Comparison of ENCODE assay signal across 1 fruit fly cellular context in the genomic region with DNA sequence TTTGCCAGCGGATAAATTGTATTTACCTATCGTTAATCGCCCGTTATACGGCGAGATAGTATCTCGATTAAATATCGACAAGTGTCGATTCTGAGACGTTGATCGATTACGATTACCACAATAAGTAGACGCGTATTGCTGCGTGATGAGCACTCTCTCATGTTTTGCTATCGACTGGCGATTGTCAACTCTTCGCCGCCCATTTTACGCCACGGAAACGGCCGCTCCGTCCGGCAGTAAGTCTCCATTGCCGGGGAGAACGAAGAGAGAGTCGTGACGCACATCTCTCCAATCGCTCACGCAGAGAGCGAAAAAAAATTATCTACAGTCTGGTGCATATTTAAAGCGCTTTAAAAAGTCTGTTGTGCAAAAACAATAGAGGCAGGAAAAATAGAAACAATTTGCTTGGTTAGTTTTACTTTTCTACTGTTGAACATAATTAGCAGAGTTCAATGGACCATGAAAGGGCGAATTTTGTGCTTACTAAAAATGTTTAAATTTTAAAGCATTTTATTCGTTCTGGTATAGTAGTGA.
A peak's percentile ranks its signal among the peaks of the same experiment; 100 is the strongest.
TF ChIP-seq lines count a peak whose summit lies in the region.

A gene (minus strand): TSS at position 191 of the 534 bp plus-strand sequence.

TF ChIP-seq in whole organism, embryonic, 481 proteins besides CTCF, POLR2A, EP300 and RAD21 (continued from another document and continues in another):
- TF ChIP-seq CG9437 (GFP tag; optimal IDR thresholded peaks at IDR 0.05; lab: Kevin White, UChicago) (no peak), dpn (GFP tag; optimal IDR thresholded peaks at IDR 0.05; lab: Kevin White, UChicago) (peak; percentile 1 to 49), schlank (tag; optimal IDR thresholded peaks at IDR 0.05; lab: Kevin White, UChicago) (peak; percentile 23), CG2678 (tag; optimal IDR thresholded peaks at IDR 0.05; lab: Kevin White, UChicago) (no peak), CG3407 (GFP tag; optimal IDR thresholded peaks at IDR 0.05; lab: Kevin White, UChicago) (no peak), gem (tag; optimal IDR thresholded peaks at IDR 0.05; lab: Kevin White, UChicago) (peak; percentile 72), ken (GFP tag; IDR thresholded peaks at IDR 0.05; lab: Robert Waterston, UW) (no peak), B-H2 (GFP tag; optimal IDR thresholded peaks at IDR 0.05; lab: Kevin White, UChicago) (peak; percentile 23), MTF-1 (GFP tag; optimal IDR thresholded peaks at IDR 0.05; lab: Kevin White, UChicago; ENCODE audit: borderline replicate concordance) (no peak), C15 (GFP tag; IDR thresholded peaks at IDR 0.05; lab: Robert Waterston, UW) (no peak), Max (GFP tag; optimal IDR thresholded peaks at IDR 0.05; lab: Kevin White, UChicago) (no peak), pita (GFP tag; optimal IDR thresholded peaks at IDR 0.05; lab: Kevin White, UChicago) (no peak), Awh (GFP tag; IDR thresholded peaks at IDR 0.05; lab: Robert Waterston, UW) (no peak), oc (tag; optimal IDR thresholded peaks at IDR 0.05; lab: Kevin White, UChicago) (no peak), Gug (GFP tag; IDR thresholded peaks at IDR 0.05; lab: Robert Waterston, UW) (no peak), vvl (GFP tag; IDR thresholded peaks at IDR 0.05; lab: Robert Waterston, UW) (no peak), exex (tag; optimal IDR thresholded peaks at IDR 0.05; lab: Kevin White, UChicago) (peak; percentile 40), hbn (GFP tag; IDR thresholded peaks at IDR 0.05; lab: Robert Waterston, UW; ENCODE audit: partially characterized antibody) (no peak), Oli (tag; optimal IDR thresholded peaks at IDR 0.05; lab: Kevin White, UChicago) (no peak), hb (GFP tag; IDR thresholded peaks at IDR 0.05; lab: Robert Waterston, UW; ENCODE audit: partially characterized antibody) (peak; percentile 89; the same call in 2 of the 3 replicates), z (GFP tag; IDR thresholded peaks at IDR 0.05; lab: Robert Waterston, UW) (no peak), Ets97D (GFP tag; optimal IDR thresholded peaks at IDR 0.05; lab: Kevin White, UChicago) (peak; percentile 49), pfk (GFP tag; optimal IDR thresholded peaks at IDR 0.05; lab: Kevin White, UChicago) (peak; percentile 19), CG2129 (GFP tag; IDR thresholded peaks at IDR 0.05; lab: Robert Waterston, UW; ENCODE audit: partially characterized antibody) (peak; percentile 33), CG7928 (GFP tag; optimal IDR thresholded peaks at IDR 0.05; lab: Kevin White, UChicago) (no peak), fd102C (GFP tag; optimal IDR thresholded peaks at IDR 0.05; lab: Kevin White, UChicago) (no peak), disco-r (GFP tag; optimal IDR thresholded peaks at IDR 0.05; lab: Kevin White, UChicago) (peak; percentile 43), usp (GFP tag; optimal IDR thresholded peaks at IDR 0.05; lab: Kevin White, UChicago) (no peak), nerfin-1 (tag; optimal IDR thresholded peaks at IDR 0.05; lab: Kevin White, UChicago) (no peak), CG15479 (GFP tag; optimal IDR thresholded peaks at IDR 0.05; lab: Kevin White, UChicago) (peak; percentile 60), cas (GFP tag; IDR thresholded peaks at IDR 0.05; lab: Robert Waterston, UW) (peak; percentile 36; the same call in 1 of the 2 replicates), CG16815 (GFP tag; optimal IDR thresholded peaks at IDR 0.05; lab: Kevin White, UChicago) (no peak), Side (GFP tag; optimal IDR thresholded peaks at IDR 0.05; lab: Kevin White, UChicago) (no peak), cato (GFP tag; optimal IDR thresholded peaks at IDR 0.05; lab: Kevin White, UChicago; ENCODE audit: borderline replicate concordance) (no peak), Stat92E (GFP tag; optimal IDR thresholded peaks at IDR 0.05; lab: Kevin White, UChicago) (no peak), Hey (tag; optimal IDR thresholded peaks at IDR 0.05; lab: Kevin White, UChicago) (no peak), CG11695 (GFP tag; IDR thresholded peaks at IDR 0.05; lab: Robert Waterston, UW) (peak; percentile 59; the same call in 2 of the 3 replicates), Bteb2 (GFP tag; optimal IDR thresholded peaks at IDR 0.05; lab: Kevin White, UChicago) (peak; percentile 69), btn (GFP tag; optimal IDR thresholded peaks at IDR 0.05; lab: Kevin White, UChicago) (no peak), CG11247 (GFP tag; IDR thresholded peaks at IDR 0.05; lab: Robert Waterston, UW) (no peak), odd (GFP tag; optimal IDR thresholded peaks at IDR 0.05; lab: Kevin White, UChicago) (no peak), Rx (GFP tag; IDR thresholded peaks at IDR 0.05; lab: Robert Waterston, UW) (no peak), gsb-n (tag; optimal IDR thresholded peaks at IDR 0.05; lab: Kevin White, UChicago) (peak; percentile 12), stc (GFP tag; IDR thresholded peaks at IDR 0.05; lab: Robert Waterston, UW) (no peak), Hsf (GFP tag; optimal IDR thresholded peaks at IDR 0.05; lab: Kevin White, UChicago) (no peak), bsh (GFP tag; optimal IDR thresholded peaks at IDR 0.05; lab: Kevin White, UChicago) (no peak), Abd-B (GFP tag; optimal IDR thresholded peaks at IDR 0.05; lab: Kevin White, UChicago) (no peak), ind (GFP tag; optimal IDR thresholded peaks at IDR 0.05; lab: Kevin White, UChicago) (peak; percentile 35), CG1233 (GFP tag; optimal IDR thresholded peaks at IDR 0.05; lab: Kevin White, UChicago) (no peak), CG6854 (GFP tag; optimal IDR thresholded peaks at IDR 0.05; lab: Kevin White, UChicago) (no peak), CG6175 (GFP tag; IDR thresholded peaks at IDR 0.05; lab: Robert Waterston, UW) (no peak), grau (tag; optimal IDR thresholded peaks at IDR 0.05; lab: Kevin White, UChicago) (peak; percentile 60), unc-4 (GFP tag; IDR thresholded peaks at IDR 0.05; lab: Robert Waterston, UW; ENCODE audit: partially characterized antibody) (no peak), dmrt99B (tag; optimal IDR thresholded peaks at IDR 0.05; lab: Kevin White, UChicago) (no peak), CkIIα-i1 (GFP tag; IDR thresholded peaks at IDR 0.05; lab: Robert Waterston, UW) (no peak), CG8478 (optimal IDR thresholded peaks at IDR 0.05; lab: Kevin White, UChicago) (no peak), CG1603 (tag; optimal IDR thresholded peaks at IDR 0.05; lab: Kevin White, UChicago) (no peak), gfzf (GFP tag; optimal IDR thresholded peaks at IDR 0.05; lab: Kevin White, UChicago) (no peak), CG8924 (tag; optimal IDR thresholded peaks at IDR 0.05; lab: Kevin White, UChicago) (peak; percentile 64), CG12155 (GFP tag; optimal IDR thresholded peaks at IDR 0.05; lab: Kevin White, UChicago) (peak; percentile 35), ranshi (GFP tag; IDR thresholded peaks at IDR 0.05; lab: Robert Waterston, UW) (no peak; the same call in 1 of the 2 replicates), CG9817 (tag; optimal IDR thresholded peaks at IDR 0.05; lab: Kevin White, UChicago) (no peak), tx (GFP tag; optimal IDR thresholded peaks at IDR 0.05; lab: Kevin White, UChicago) (no peak), mirr (GFP tag; optimal IDR thresholded peaks at IDR 0.05; lab: Kevin White, UChicago) (no peak), D (optimal IDR thresholded peaks at IDR 0.05; lab: Kevin White, UChicago) (no peak), D (GFP tag; optimal IDR thresholded peaks at IDR 0.05; lab: Kevin White, UChicago) (no peak), CG7987 (GFP tag; optimal IDR thresholded peaks at IDR 0.05; lab: Kevin White, UChicago) (no peak), CG18599 (GFP tag; optimal IDR thresholded peaks at IDR 0.05; lab: Kevin White, UChicago) (peak; percentile 0), Xrp1 (GFP tag; IDR thresholded peaks at IDR 0.05; lab: Robert Waterston, UW) (peak; percentile 44; the same call in 1 of the 2 replicates), Usf (GFP tag; optimal IDR thresholded peaks at IDR 0.05; lab: Kevin White, UChicago) (no peak), gcm (GFP tag; optimal IDR thresholded peaks at IDR 0.05; lab: Kevin White, UChicago) (no peak), CG10462 (GFP tag; optimal IDR thresholded peaks at IDR 0.05; lab: Kevin White, UChicago) (no peak), Opbp (GFP tag; IDR thresholded peaks at IDR 0.05; lab: Robert Waterston, UW; ENCODE audit: partially characterized antibody) (no peak; the same call in 1 of the 3 replicates), Pdp1 (GFP tag; optimal IDR thresholded peaks at IDR 0.05; lab: Kevin White, UChicago) (peak in 1 of 2 experiments; percentile 41), MBD-R2 (GFP tag; IDR thresholded peaks at IDR 0.05; lab: Robert Waterston, UW) (no peak), dan (GFP tag; IDR thresholded peaks at IDR 0.05; lab: Robert Waterston, UW) (no peak), fd64A (GFP tag; optimal IDR thresholded peaks at IDR 0.05; lab: Kevin White, UChicago) (no peak), twi (tag; optimal IDR thresholded peaks at IDR 0.05; lab: Kevin White, UChicago) (no peak), CG17802 (tag; optimal IDR thresholded peaks at IDR 0.05; lab: Kevin White, UChicago) (no peak), Dip3 (GFP tag; optimal IDR thresholded peaks at IDR 0.05; lab: Kevin White, UChicago) (no peak), CG2120 (GFP tag; optimal IDR thresholded peaks at IDR 0.05; lab: Kevin White, UChicago) (peak; percentile 74), emc (GFP tag; optimal IDR thresholded peaks at IDR 0.05; lab: Kevin White, UChicago) (no peak), caup (GFP tag; optimal IDR thresholded peaks at IDR 0.05; lab: Kevin White, UChicago; ENCODE audit: severe bottlenecking) (peak; percentile 46), chm (GFP tag; IDR thresholded peaks at IDR 0.05; lab: Robert Waterston, UW) (no peak), dmrt11E (tag; optimal IDR thresholded peaks at IDR 0.05; lab: Kevin White, UChicago) (no peak), Adf1 (GFP tag; IDR thresholded peaks at IDR 0.05; lab: Robert Waterston, UW) (peak; percentile 30; the same call in 1 of the 2 replicates), zfh2 (GFP tag; optimal IDR thresholded peaks at IDR 0.05; lab: Kevin White, UChicago) (peak; percentile 49), CG9215 (GFP tag; IDR thresholded peaks at IDR 0.05; lab: Robert Waterston, UW) (no peak), sens-2 (GFP tag; IDR thresholded peaks at IDR 0.05; lab: Robert Waterston, UW) (no peak), trem (tag; optimal IDR thresholded peaks at IDR 0.05; lab: Kevin White, UChicago) (no peak), CG14710 (tag; optimal IDR thresholded peaks at IDR 0.05; lab: Kevin White, UChicago) (no peak), kay (GFP tag; optimal IDR thresholded peaks at IDR 0.05; lab: Kevin White, UChicago) (peak; percentile 49), CG2712 (tag; optimal IDR thresholded peaks at IDR 0.05; lab: Kevin White, UChicago) (no peak), CG17612 (GFP tag; IDR thresholded peaks at IDR 0.05; lab: Robert Waterston, UW) (no peak), Sox102F (GFP tag; optimal IDR thresholded peaks at IDR 0.05; lab: Kevin White, UChicago) (no peak), CG4282 (GFP tag; optimal IDR thresholded peaks at IDR 0.05; lab: Kevin White, UChicago) (no peak), CG4328 (GFP tag; optimal IDR thresholded peaks at IDR 0.05; lab: Kevin White, UChicago) (no peak), Bgb (GFP tag; IDR thresholded peaks at IDR 0.05; lab: Robert Waterston, UW; ENCODE audit: partially characterized antibody) (peak; percentile 94), CG14441 (GFP tag; IDR thresholded peaks at IDR 0.05; lab: Robert Waterston, UW) (no peak), ewg (GFP tag; optimal IDR thresholded peaks at IDR 0.05; lab: Kevin White, UChicago) (no peak), Gsc (GFP tag; IDR thresholded peaks at IDR 0.05; lab: Robert Waterston, UW) (no peak), crol (GFP tag; IDR thresholded peaks at IDR 0.05; lab: Robert Waterston, UW) (no peak), CG42726 (GFP tag; IDR thresholded peaks at IDR 0.05; lab: Robert Waterston, UW; ENCODE audit: partially characterized antibody) (no peak; the same call in 1 of the 2 replicates), CG10654 (GFP tag; optimal IDR thresholded peaks at IDR 0.05; lab: Kevin White, UChicago) (no peak), zfh1 (GFP tag; IDR thresholded peaks at IDR 0.05; lab: Robert Waterston, UW) (no peak), Dad (GFP tag; optimal IDR thresholded peaks at IDR 0.05; lab: Kevin White, UChicago) (no peak), CG3995 (GFP tag; optimal IDR thresholded peaks at IDR 0.05; lab: Kevin White, UChicago) (no peak), CG11696 (GFP tag; IDR thresholded peaks at IDR 0.05; lab: Robert Waterston, UW) (peak; percentile 94), kah (GFP tag; optimal IDR thresholded peaks at IDR 0.05; lab: Kevin White, UChicago) (no peak), Camta (GFP tag; optimal IDR thresholded peaks at IDR 0.05; lab: Kevin White, UChicago) (peak; percentile 13), salm (tag; optimal IDR thresholded peaks at IDR 0.05; lab: Kevin White, UChicago) (no peak), ttk (GFP tag; IDR thresholded peaks at IDR 0.05; lab: Robert Waterston, UW) (no peak), Drgx (GFP tag; IDR thresholded peaks at IDR 0.05; lab: Robert Waterston, UW) (no peak), CG2202 (tag; optimal IDR thresholded peaks at IDR 0.05; lab: Kevin White, UChicago) (no peak), abd-A (tag; optimal IDR thresholded peaks at IDR 0.05; lab: Kevin White, UChicago) (no peak), Nf-YC (tag; optimal IDR thresholded peaks at IDR 0.05; lab: Kevin White, UChicago) (no peak), Lpt (GFP tag; optimal IDR thresholded peaks at IDR 0.05; lab: Kevin White, UChicago) (no peak), Jarid2 (GFP tag; optimal IDR thresholded peaks at IDR 0.05; lab: Kevin White, UChicago) (peak; percentile 75), CG3838 (GFP tag; optimal IDR thresholded peaks at IDR 0.05; lab: Kevin White, UChicago) (no peak), CG13894 (tag; optimal IDR thresholded peaks at IDR 0.05; lab: Kevin White, UChicago) (no peak), CG11398 (GFP tag; optimal IDR thresholded peaks at IDR 0.05; lab: Kevin White, UChicago) (peak; percentile 9), CG10366 (GFP tag; IDR thresholded peaks at IDR 0.05; lab: Robert Waterston, UW) (no peak), pho (GFP tag; optimal IDR thresholded peaks at IDR 0.05; lab: Kevin White, UChicago) (peak; percentile 48), hkb (optimal IDR thresholded peaks at IDR 0.05; lab: Kevin White, UChicago) (no peak), hkb (GFP tag; IDR thresholded peaks at IDR 0.05; lab: Robert Waterston, UW) (0 out of 2 replicates have a peak, but pooled peaks have one; percentile 14), CG12659 (GFP tag; optimal IDR thresholded peaks at IDR 0.05; lab: Kevin White, UChicago) (peak; percentile 33), CG8359 (GFP tag; optimal IDR thresholded peaks at IDR 0.05; lab: Kevin White, UChicago; ENCODE audit: borderline replicate concordance) (no peak), CG4820 (GFP tag; optimal IDR thresholded peaks at IDR 0.05; lab: Kevin White, UChicago) (no peak), sim (GFP tag; IDR thresholded peaks at IDR 0.05; lab: Robert Waterston, UW) (no peak)
